Worm (Caenorhabditis elegans) whole organism, L3 larva: ENCODE data around the gene cyp-33C3.

Source experiments
- aly-2 ChIP-seq: fragments of 150-350 bp; optimal IDR thresholded peaks from 2 replicates; lab custom pipeline; 2014; ENCODE audit warnings: missing biosample characterization, missing genetic modification characterization
- ceh-16 ChIP-seq: sonication (generic microtip); optimal IDR thresholded peaks from 2 replicates; lab custom pipeline; 2017; ENCODE audit warnings: missing biosample characterization, missing genetic modification characterization
- ceh-28 ChIP-seq: fragments of 150-350 bp; optimal IDR thresholded peaks from 2 replicates; lab custom pipeline; 2014; ENCODE audit warnings: missing biosample characterization, missing genetic modification reagents, missing genetic modification characterization
- ceh-82 ChIP-seq: fragments of 150-350 bp; optimal IDR thresholded peaks from 2 replicates; lab custom pipeline; 2014; ENCODE audit warnings: missing biosample characterization, missing genetic modification characterization
- ceh-9 ChIP-seq: sonication (generic microtip); optimal IDR thresholded peaks from 2 replicates; lab custom pipeline; 2018; ENCODE audit warnings: missing biosample characterization, missing genetic modification characterization
- egl-27 ChIP-seq: sonication (generic microtip); optimal IDR thresholded peaks from 4 replicates; lab custom pipeline; 2017; ENCODE audit warnings: missing biosample characterization, missing genetic modification reagents, missing genetic modification characterization
- egl-5 ChIP-seq: fragments of 150-350 bp; optimal IDR thresholded peaks from 2 replicates; lab custom pipeline; 2017; ENCODE audit warnings: missing biosample characterization, missing genetic modification reagents, missing genetic modification characterization, inconsistent platforms
- elt-1 ChIP-seq: fragments of 150-350 bp; optimal IDR thresholded peaks from 2 replicates; lab custom pipeline; 2014; ENCODE audit warnings: missing biosample characterization, missing genetic modification characterization
- elt-2 ChIP-seq: sonication (generic microtip); optimal IDR thresholded peaks from 2 replicates; lab custom pipeline; 2016; ENCODE audit warnings: missing genetic modification reagents, mild to moderate bottlenecking, missing genetic modification characterization, missing compliant biosample characterization
- eor-1 ChIP-seq, 2 experiments: fragments of 150-350 bp; optimal IDR thresholded peaks; 2 replicates each; lab custom pipeline; 2014 to 2018; ENCODE audit warnings: missing biosample characterization in 2 of 2, missing genetic modification characterization in 2 of 2
- fkh-10 ChIP-seq: sonication (generic microtip); optimal IDR thresholded peaks from 2 replicates; lab custom pipeline; 2017; ENCODE audit warnings: missing biosample characterization, missing genetic modification reagents, missing genetic modification characterization
- fos-1 ChIP-seq: fragments of 150-350 bp; optimal IDR thresholded peaks from 2 replicates; lab custom pipeline; 2014; ENCODE audit warnings: missing biosample characterization, missing genetic modification characterization
- hmg-11 ChIP-seq: sonication (generic microtip); optimal IDR thresholded peaks from 2 replicates; lab custom pipeline; 2016; ENCODE audit warnings: missing genetic modification characterization, missing compliant biosample characterization
- jun-1 ChIP-seq: fragments of 150-350 bp; optimal IDR thresholded peaks from 2 replicates; lab custom pipeline; 2014; ENCODE audit warnings: missing biosample characterization, missing genetic modification reagents, missing genetic modification characterization
- lin-15B ChIP-seq: fragments of 150-350 bp; optimal IDR thresholded peaks from 2 replicates; lab custom pipeline; 2014; ENCODE audit warnings: missing biosample characterization, missing genetic modification characterization
- lsy-12 ChIP-seq: sonication (generic microtip); optimal IDR thresholded peaks from 2 replicates; lab custom pipeline; 2016; ENCODE audit warnings: mild to moderate bottlenecking, missing genetic modification characterization, missing compliant biosample characterization
- mdl-1 ChIP-seq: fragments of 150-350 bp; optimal IDR thresholded peaks from 2 replicates; lab custom pipeline; 2014; ENCODE audit warnings: missing biosample characterization, missing genetic modification characterization
- mml-1 ChIP-seq: fragments of 150-350 bp; sonication (generic microtip); optimal IDR thresholded peaks from 3 replicates; lab custom pipeline; 2014; ENCODE audit warnings: missing biosample characterization, missing genetic modification characterization
- nfya-1 ChIP-seq: sonication (generic microtip); optimal IDR thresholded peaks from 2 replicates; lab custom pipeline; 2017; ENCODE audit warnings: missing genetic modification characterization, mild to moderate bottlenecking, missing compliant biosample characterization, antibody characterized with exemption, moderate library complexity; ENCODE audit not compliant: insufficient read depth
- nhr-23 ChIP-seq: fragments of 150-350 bp; optimal IDR thresholded peaks from 2 replicates; lab custom pipeline; 2014; ENCODE audit warnings: missing biosample characterization, missing genetic modification reagents, missing genetic modification characterization
- nhr-237 ChIP-seq: fragments of 150-350 bp; optimal IDR thresholded peaks from 2 replicates; lab custom pipeline; 2014; ENCODE audit warnings: missing biosample characterization, missing genetic modification characterization
- nhr-25 ChIP-seq: sonication (generic microtip); optimal IDR thresholded peaks from 2 replicates; lab custom pipeline; 2017; ENCODE audit warnings: missing biosample characterization, missing genetic modification characterization
- nhr-43 ChIP-seq: sonication (generic microtip); optimal IDR thresholded peaks from 2 replicates; lab custom pipeline; 2016; ENCODE audit warnings: mild to moderate bottlenecking, missing genetic modification characterization, missing compliant biosample characterization; ENCODE audit not compliant: poor library complexity, severe bottlenecking
- nhr-67 ChIP-seq: fragments of 150-350 bp; optimal IDR thresholded peaks from 2 replicates; lab custom pipeline; 2014; ENCODE audit warnings: missing biosample characterization, missing genetic modification characterization
- nhr-76 ChIP-seq: fragments of 150-350 bp; sonication (generic microtip); optimal IDR thresholded peaks from 5 replicates; lab custom pipeline; 2014; ENCODE audit warnings: missing biosample characterization, missing genetic modification characterization
- nhr-77 ChIP-seq: fragments of 150-350 bp; optimal IDR thresholded peaks from 2 replicates; lab custom pipeline; 2014; ENCODE audit warnings: missing biosample characterization, missing genetic modification characterization
- pha-4 ChIP-seq: fragments of 150-350 bp; optimal IDR thresholded peaks from 2 replicates; lab custom pipeline; 2014; ENCODE audit warnings: missing biosample characterization, missing genetic modification reagents, missing genetic modification characterization
- pqm-1 ChIP-seq: fragments of 150-350 bp; optimal IDR thresholded peaks from 2 replicates; lab custom pipeline; 2017; ENCODE audit warnings: missing biosample characterization, missing genetic modification characterization, inconsistent platforms
- skn-1 ChIP-seq: fragments of 150-350 bp; optimal IDR thresholded peaks from 2 replicates; lab custom pipeline; 2014; ENCODE audit warnings: missing biosample characterization, missing genetic modification characterization
- snpc-4 ChIP-seq: fragments of 150-350 bp; optimal IDR thresholded peaks from 2 replicates; lab custom pipeline; 2014; ENCODE audit warnings: missing biosample characterization, missing genetic modification characterization
- unc-39 ChIP-seq: sonication (generic microtip); optimal IDR thresholded peaks from 4 replicates; lab custom pipeline; 2017; ENCODE audit warnings: missing biosample characterization, missing genetic modification characterization
- unc-62 ChIP-seq: fragments of 150-350 bp; sonication (generic microtip); optimal IDR thresholded peaks from 4 replicates; lab custom pipeline; 2014; ENCODE audit warnings: missing biosample characterization, missing genetic modification reagents, missing genetic modification characterization
- ztf-11 ChIP-seq: fragments of 150-350 bp; optimal IDR thresholded peaks from 2 replicates; lab custom pipeline; 2014; ENCODE audit warnings: missing biosample characterization, missing genetic modification characterization
- ztf-4 ChIP-seq: fragments of 150-350 bp; optimal IDR thresholded peaks from 2 replicates; lab custom pipeline; 2014; ENCODE audit warnings: missing biosample characterization, missing genetic modification characterization

cyp-33C3 gene

DNA sequence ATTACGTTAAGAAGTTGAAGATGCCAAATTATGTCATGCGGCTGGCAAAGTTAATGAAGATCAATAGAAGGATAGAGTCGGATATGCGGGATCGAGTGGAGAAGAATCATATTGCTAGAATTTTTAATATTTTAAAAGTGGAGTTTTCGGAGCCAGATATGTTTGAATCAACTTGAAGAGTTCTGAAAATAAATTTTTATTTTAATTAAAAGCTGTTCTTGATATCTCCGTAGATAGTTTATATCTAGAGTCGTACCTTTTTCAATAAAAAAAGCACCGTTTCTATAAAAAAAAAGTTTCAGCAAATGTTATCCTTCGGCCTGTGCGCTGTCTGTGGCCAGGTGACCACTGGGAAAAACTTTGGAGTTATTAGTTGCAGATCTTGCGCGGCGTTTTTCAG is 9.4 kb upstream of the cyp-33C3 start, which contains the start of gene nhr-96:
TSS of gene nhr-96 (plus strand) at position 301 of the 400 bp plus-strand sequence.
- TF ChIP-seq egl-5 (tag; lab: Kevin White, UChicago) (no peak), mdl-1 (tag; lab: Kevin White, UChicago) (no peak), nhr-25 (no peak)
- TF ChIP-seq, all 47 proteins: peak for 0

DNA sequence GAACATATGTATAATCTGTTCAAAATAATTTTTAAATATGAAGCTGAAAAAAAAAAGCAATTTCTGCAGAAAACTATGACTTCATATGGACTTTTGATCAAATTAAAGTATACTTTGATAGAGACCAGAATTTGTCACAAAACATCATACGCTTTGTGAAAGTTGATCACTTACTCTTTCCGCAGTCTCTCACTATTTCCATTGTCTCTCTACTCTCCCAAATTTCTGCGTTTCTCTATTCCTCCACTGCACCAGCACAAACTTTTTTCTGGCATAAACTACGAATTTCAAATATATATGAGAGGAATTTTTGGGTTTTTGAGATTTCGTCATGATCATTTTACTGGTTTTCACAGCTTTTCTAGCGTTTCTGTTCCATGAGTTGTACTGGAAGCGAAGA is 6.7 kb upstream of the cyp-33C3 start, which contains the start of gene cyp-33C4:
TSS of gene cyp-33C4 (plus strand) at position 293 of the 400 bp plus-strand sequence.
- TF ChIP-seq nhr-77 (tag; lab: Kevin White, UChicago): no peak
- peak; percentile 63 for TF ChIP-seq pqm-1
- TF ChIP-seq hmg-11 (tag; lab: Kevin White, UChicago): peak; percentile 47
- TF ChIP-seq nfya-1: peak; percentile 38
- TF ChIP-seq nhr-43 (tag; lab: Kevin White, UChicago): no peak
- TF ChIP-seq unc-62: no peak
- peak; percentile 43 for TF ChIP-seq elt-2 (tag; lab: Kevin White, UChicago)
- no peak for TF ChIP-seq nhr-67 (tag; lab: Kevin White, UChicago)
- peak; percentile 39 for TF ChIP-seq pha-4 (tag; lab: Kevin White, UChicago)
- TF ChIP-seq jun-1 (tag; lab: Kevin White, UChicago): peak; percentile 25

DNA sequence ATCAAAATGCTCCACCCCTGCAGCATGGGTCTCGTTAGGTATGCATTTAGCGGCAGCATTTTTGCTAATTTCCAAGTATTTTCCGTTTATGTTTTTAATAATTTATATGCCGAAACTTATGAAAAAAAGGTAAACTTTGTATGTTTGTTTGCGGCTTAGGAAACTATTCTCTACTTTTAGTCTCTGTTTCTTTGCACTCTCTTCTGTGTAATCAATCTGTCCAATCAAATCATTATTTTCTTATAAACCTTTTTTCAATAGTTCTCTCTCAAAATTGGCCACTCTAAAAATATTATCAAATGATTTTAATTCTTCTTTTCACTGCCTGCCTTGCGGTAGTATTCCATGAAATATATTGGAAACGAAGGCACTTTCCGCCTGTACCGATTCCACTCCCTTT is 4.6 kb upstream of the cyp-33C3 start:
- TF ChIP-seq elt-2 (tag; lab: Kevin White, UChicago): peak; percentile 26
- peak; percentile 57 for TF ChIP-seq pha-4 (tag; lab: Kevin White, UChicago)
- TF ChIP-seq ceh-16: no peak
- TF ChIP-seq lin-15B (tag; lab: Kevin White, UChicago): no peak
- TF ChIP-seq egl-27 (tag; lab: Kevin White, UChicago): no peak
- TF ChIP-seq pqm-1: peak; percentile 8
- TF ChIP-seq, all 47 proteins: peak for 3

DNA sequence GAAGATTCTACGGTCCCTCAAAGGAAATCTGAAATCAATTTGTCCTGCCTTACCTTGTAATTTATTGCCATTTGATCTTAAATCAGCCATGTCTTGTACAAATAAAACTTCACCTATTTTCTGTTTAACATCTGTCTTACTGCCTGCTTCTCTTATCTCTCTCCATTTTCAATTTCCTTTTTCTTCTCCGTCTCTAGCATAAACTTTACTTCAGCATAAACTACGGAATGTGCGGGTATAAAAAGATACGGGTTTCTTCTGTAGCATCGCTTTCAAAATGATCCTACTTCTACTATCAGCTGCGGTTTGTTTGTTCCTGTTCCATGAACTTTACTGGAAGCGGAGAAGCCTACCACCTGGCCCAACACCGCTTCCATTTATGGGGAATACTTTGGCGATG is 2.2 kb downstream of the cyp-33C3 start, which contains the start of gene cyp-33C5:
TSS of gene cyp-33C5 (plus strand) at position 254 of the 400 bp plus-strand sequence.
- no peak for TF ChIP-seq hmg-11 (tag; lab: Kevin White, UChicago)
- no peak for TF ChIP-seq aly-2
- TF ChIP-seq ztf-4 (tag; lab: Kevin White, UChicago): no peak
- TF ChIP-seq fos-1 (tag; lab: Kevin White, UChicago): no peak
- no peak for TF ChIP-seq eor-1 (tag; optimal IDR thresholded peaks at IDR 0.05; lab: Kevin White, UChicago)
- TF ChIP-seq unc-39 (tag; lab: Kevin White, UChicago): no peak
- no peak for TF ChIP-seq lin-15B (tag; lab: Kevin White, UChicago)
- TF ChIP-seq lsy-12 (tag; lab: Kevin White, UChicago): no peak
- peak; percentile 18 for TF ChIP-seq nhr-23
- no peak for TF ChIP-seq skn-1 (tag; lab: Kevin White, UChicago)
- TF ChIP-seq unc-62: no peak
- peak; percentile 42 for TF ChIP-seq pqm-1
- TF ChIP-seq pha-4 (tag; lab: Kevin White, UChicago): peak; percentile 77
- TF ChIP-seq ztf-11 (tag; lab: Kevin White, UChicago): no peak
- TF ChIP-seq mml-1 (tag; lab: Kevin White, UChicago): no peak
- peak; percentile 36 for TF ChIP-seq elt-2 (tag; lab: Kevin White, UChicago)
- no peak for TF ChIP-seq egl-27 (tag; lab: Kevin White, UChicago)
- TF ChIP-seq ceh-82 (tag; lab: Kevin White, UChicago): no peak
- no peak for TF ChIP-seq snpc-4 (tag; lab: Kevin White, UChicago)
- peak; percentile 46 for TF ChIP-seq ceh-28 (tag; lab: Kevin White, UChicago)
- TF ChIP-seq nhr-43 (tag; lab: Kevin White, UChicago): no peak
- no peak for TF ChIP-seq nhr-76 (tag; lab: Kevin White, UChicago)

DNA sequence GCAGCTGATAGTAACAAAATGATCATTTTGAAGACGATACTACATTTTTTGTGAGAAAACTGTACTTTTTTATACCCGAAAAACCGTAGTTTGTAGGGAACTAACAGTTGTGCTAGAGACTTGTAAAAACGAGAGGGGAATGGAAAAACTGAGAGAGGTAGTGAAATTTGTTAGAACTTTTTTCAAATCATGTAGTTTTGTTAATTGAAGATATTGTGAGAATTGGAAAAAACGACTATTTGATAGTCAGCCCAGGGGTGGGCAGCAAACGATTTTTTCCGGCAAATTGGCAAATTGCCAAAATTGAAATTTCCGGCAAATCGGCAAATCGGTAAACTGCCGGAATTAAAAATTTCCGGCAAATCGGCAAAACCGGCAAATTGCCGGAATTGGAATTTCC is 6.7 kb downstream of the cyp-33C3 start, which contains the start of gene cyp-33C6:
TSS of gene cyp-33C6 (minus strand) at position 101 of the 400 bp plus-strand sequence.
- TF ChIP-seq egl-5 (tag; lab: Kevin White, UChicago): no peak
- TF ChIP-seq aly-2: no peak
- no peak for TF ChIP-seq ceh-16
- TF ChIP-seq elt-2 (tag; lab: Kevin White, UChicago): no peak
- TF ChIP-seq elt-1 (tag; lab: Kevin White, UChicago): no peak
- TF ChIP-seq ceh-9 (tag; lab: Kevin White, UChicago): no peak
- TF ChIP-seq unc-62: no peak
- TF ChIP-seq jun-1 (tag; lab: Kevin White, UChicago): no peak
- no peak for TF ChIP-seq snpc-4 (tag; lab: Kevin White, UChicago)
- TF ChIP-seq nhr-237 (tag; lab: Kevin White, UChicago): no peak
- no peak for TF ChIP-seq nhr-76 (tag; lab: Kevin White, UChicago)
- no peak for TF ChIP-seq fos-1 (tag; lab: Kevin White, UChicago)
- no peak for TF ChIP-seq fkh-10
